Fruit fly (Drosophila melanogaster) whole organism, embryonic: ENCODE results near the gene IntS10.

Source experiments
- CG10147 ChIP-seq: fragments of 200-800 bp; sonication (Bioruptor generic); optimal IDR thresholded peaks from 2 replicates; lab custom pipeline; 2019; ENCODE audit warnings: missing biosample characterization, mild to moderate bottlenecking, missing genetic modification characterization, moderate library complexity
- CG12155 ChIP-seq: fragments of 200-800 bp; sonication (Bioruptor generic); optimal IDR thresholded peaks from 3 replicates; lab custom pipeline; 2016; ENCODE audit warnings: missing biosample characterization, missing genetic modification characterization
- CG12236 ChIP-seq: fragments of 200-800 bp; sonication (Bioruptor generic); optimal IDR thresholded peaks from 2 replicates; lab custom pipeline; 2016; ENCODE audit warnings: missing biosample characterization, missing genetic modification characterization
- CG1233 ChIP-seq: fragments of 200-800 bp; sonication (Bioruptor generic); optimal IDR thresholded peaks from 4 replicates; lab custom pipeline; 2018; ENCODE audit warnings: missing biosample characterization, mild to moderate bottlenecking, missing genetic modification characterization
- CG13894 ChIP-seq: fragments of 200-800 bp; sonication (Bioruptor generic); optimal IDR thresholded peaks from 3 replicates; lab custom pipeline; 2018; ENCODE audit warnings: missing biosample characterization, mild to moderate bottlenecking, missing genetic modification characterization, moderate library complexity
- CG16815 ChIP-seq: fragments of 200-800 bp; sonication (Bioruptor generic); optimal IDR thresholded peaks from 3 replicates; lab custom pipeline; 2017; ENCODE audit warnings: missing biosample characterization, mild to moderate bottlenecking, missing genetic modification characterization
- CG17359 ChIP-seq: fragments of 200-800 bp; sonication (Bioruptor generic); optimal IDR thresholded peaks from 3 replicates; lab custom pipeline; 2018; ENCODE audit warnings: missing biosample characterization, mild to moderate bottlenecking, missing genetic modification characterization, moderate library complexity
- CG17568 ChIP-seq: fragments of 200-800 bp; sonication (Bioruptor generic); optimal IDR thresholded peaks from 2 replicates; lab custom pipeline; 2018; ENCODE audit warnings: missing biosample characterization, mild to moderate bottlenecking, missing genetic modification characterization, moderate library complexity
- CG17612 ChIP-seq: fragments of 200-800 bp; sonication (Bioruptor generic); IDR thresholded peaks from 2 replicates; pipeline ENCODE4 v1.3.6; 2022; ENCODE audit warnings: missing biosample characterization, missing genetic modification characterization
- CG2889 ChIP-seq: fragments of 200-800 bp; sonication (Bioruptor generic); IDR thresholded peaks from 3 replicates; pipeline ENCODE4 v1.3.6; 2022; ENCODE audit warnings: missing biosample characterization, missing genetic modification characterization
- CG34224 ChIP-seq: fragments of 200-800 bp; sonication (Bioruptor generic); IDR thresholded peaks from 3 replicates; pipeline ENCODE4 v1.3.6; 2022; ENCODE audit warnings: missing biosample characterization, missing genetic modification characterization; ENCODE audit not compliant: partially characterized antibody
- CG4282 ChIP-seq: fragments of 200-800 bp; sonication (Bioruptor generic); optimal IDR thresholded peaks from 2 replicates; lab custom pipeline; 2016; ENCODE audit warnings: missing biosample characterization, missing genetic modification characterization
- CG5180 ChIP-seq: fragments of 200-800 bp; sonication (Bioruptor generic); optimal IDR thresholded peaks from 3 replicates; lab custom pipeline; 2017; ENCODE audit warnings: missing biosample characterization, missing genetic modification characterization, mild to moderate bottlenecking, moderate library complexity, missing genetic modification reagents
- CG6689 ChIP-seq: fragments of 200-800 bp; sonication (Bioruptor generic); IDR thresholded peaks from 2 replicates; pipeline ENCODE4 v1.3.6; 2022; ENCODE audit warnings: missing biosample characterization, missing genetic modification characterization
- CG7556 ChIP-seq: fragments of 200-800 bp; sonication (Bioruptor generic); optimal IDR thresholded peaks from 2 replicates; lab custom pipeline; 2017; ENCODE audit warnings: missing biosample characterization, mild to moderate bottlenecking, missing genetic modification characterization
- CG7745 ChIP-seq: fragments of 200-800 bp; sonication (Bioruptor generic); optimal IDR thresholded peaks from 2 replicates; lab custom pipeline; 2018; ENCODE audit warnings: missing biosample characterization, mild to moderate bottlenecking, missing genetic modification characterization, moderate library complexity
- CG9215 ChIP-seq: fragments of 200-800 bp; sonication (Bioruptor generic); IDR thresholded peaks from 2 replicates; pipeline ENCODE4 v1.3.6; 2022; ENCODE audit warnings: missing biosample characterization, missing genetic modification characterization
- CG9797 ChIP-seq: fragments of 200-800 bp; sonication (Bioruptor generic); optimal IDR thresholded peaks from 3 replicates; lab custom pipeline; 2018; ENCODE audit warnings: missing biosample characterization, mild to moderate bottlenecking, missing genetic modification characterization
- Chrac-16 ChIP-seq: fragments of 200-800 bp; sonication (Bioruptor generic); optimal IDR thresholded peaks from 3 replicates; lab custom pipeline; 2016; ENCODE audit warnings: missing biosample characterization, missing genetic modification characterization
- HLHmδ ChIP-seq: fragments of 200-800 bp; sonication (Bioruptor generic); optimal IDR thresholded peaks from 2 replicates; lab custom pipeline; 2018; ENCODE audit warnings: missing biosample characterization, mild to moderate bottlenecking, missing genetic modification characterization, moderate library complexity
- Lim3 ChIP-seq: fragments of 200-800 bp; sonication (Bioruptor generic); IDR thresholded peaks from 2 replicates; pipeline ENCODE4 v1.3.6; 2022; ENCODE audit warnings: missing biosample characterization, missing genetic modification characterization
- Mad ChIP-seq: fragments of 200-800 bp; sonication (Bioruptor generic); optimal IDR thresholded peaks from 2 replicates; lab custom pipeline; 2016; ENCODE audit warnings: missing biosample characterization, missing genetic modification characterization
- Mrtf ChIP-seq: fragments of 200-800 bp; sonication (Bioruptor generic); IDR thresholded peaks from 3 replicates; pipeline ENCODE4 v1.3.6; 2022; ENCODE audit warnings: missing biosample characterization, missing genetic modification characterization
- Nf-YC ChIP-seq: fragments of 200-800 bp; optimal IDR thresholded peaks from 3 replicates; lab custom pipeline; 2019; ENCODE audit warnings: missing biosample characterization, mild to moderate bottlenecking, missing genetic modification characterization, moderate library complexity
- Rfx ChIP-seq: fragments of 200-800 bp; sonication (Bioruptor generic); IDR thresholded peaks from 2 replicates; pipeline ENCODE4 v1.3.6; 2022; ENCODE audit warnings: missing biosample characterization, missing genetic modification characterization
- amos ChIP-seq: fragments of 200-800 bp; sonication (Bioruptor generic); IDR thresholded peaks from 2 replicates; pipeline ENCODE4 v1.3.6; 2022; ENCODE audit warnings: missing biosample characterization, missing genetic modification characterization; ENCODE audit not compliant: partially characterized antibody
- ara ChIP-seq: fragments of 200-800 bp; sonication (Bioruptor generic); IDR thresholded peaks from 2 replicates; pipeline ENCODE4 v1.3.6; 2022; ENCODE audit warnings: missing biosample characterization, missing genetic modification characterization
- cad ChIP-seq: fragments of >200 bp; optimal IDR thresholded peaks from 2 replicates; lab custom pipeline; 2017; ENCODE audit warnings: missing biosample characterization, missing genetic modification characterization
- disco-r ChIP-seq: fragments of 200-800 bp; sonication (Bioruptor generic); optimal IDR thresholded peaks from 2 replicates; lab custom pipeline; 2016; ENCODE audit warnings: missing biosample characterization, missing genetic modification characterization
- ftz-f1 ChIP-seq: fragments of 200-800 bp; sonication (Bioruptor generic); optimal IDR thresholded peaks from 2 replicates; lab custom pipeline; 2016; ENCODE audit warnings: missing biosample characterization, missing genetic modification characterization
- h ChIP-seq: fragments of >200 bp; optimal IDR thresholded peaks from 2 replicates; lab custom pipeline; 2017
- hbn ChIP-seq: fragments of 200-800 bp; sonication (Bioruptor generic); IDR thresholded peaks from 2 replicates; pipeline ENCODE4 v1.3.6; 2022; ENCODE audit warnings: missing biosample characterization, missing genetic modification characterization; ENCODE audit not compliant: partially characterized antibody
- inv ChIP-seq: fragments of 200-800 bp; sonication (Bioruptor generic); IDR thresholded peaks from 2 replicates; pipeline ENCODE4 v1.3.6; 2022; ENCODE audit warnings: missing biosample characterization, missing genetic modification characterization; ENCODE audit not compliant: partially characterized antibody
- jigr1 ChIP-seq: fragments of 200-800 bp; sonication (Bioruptor generic); IDR thresholded peaks from 3 replicates; pipeline ENCODE4 v1.3.6; 2022; ENCODE audit warnings: missing biosample characterization, missing genetic modification characterization
- jing ChIP-seq: fragments of 200-800 bp; sonication (Bioruptor generic); optimal IDR thresholded peaks from 2 replicates; lab custom pipeline; 2018; ENCODE audit warnings: missing biosample characterization, mild to moderate bottlenecking, missing genetic modification characterization
- kah ChIP-seq: fragments of 200-800 bp; sonication (Bioruptor generic); optimal IDR thresholded peaks from 2 replicates; lab custom pipeline; 2018; ENCODE audit warnings: missing biosample characterization, mild to moderate bottlenecking, missing genetic modification characterization
- kay ChIP-seq: fragments of 200-800 bp; sonication (Bioruptor generic); optimal IDR thresholded peaks from 2 replicates; lab custom pipeline; 2016; ENCODE audit warnings: missing biosample characterization, missing genetic modification characterization
- lab ChIP-seq: fragments of 200-800 bp; sonication (Bioruptor generic); optimal IDR thresholded peaks from 3 replicates; lab custom pipeline; 2017; ENCODE audit warnings: missing biosample characterization, missing genetic modification characterization, mild to moderate bottlenecking, moderate library complexity, missing genetic modification reagents
- nerfin-1 ChIP-seq: fragments of 200-800 bp; sonication (Bioruptor generic); optimal IDR thresholded peaks from 3 replicates; lab custom pipeline; 2019; ENCODE audit warnings: missing biosample characterization, mild to moderate bottlenecking, missing genetic modification characterization, moderate library complexity
- nom ChIP-seq: fragments of 200-800 bp; sonication (Bioruptor generic); optimal IDR thresholded peaks from 2 replicates; lab custom pipeline; 2017; ENCODE audit warnings: missing biosample characterization, missing genetic modification characterization, mild to moderate bottlenecking, moderate library complexity, missing genetic modification reagents
- onecut ChIP-seq: fragments of 200-800 bp; sonication (Bioruptor generic); IDR thresholded peaks from 2 replicates; pipeline ENCODE4 v1.3.6; 2022; ENCODE audit warnings: missing biosample characterization, missing genetic modification characterization
- otp ChIP-seq: fragments of 200-800 bp; sonication (Bioruptor generic); IDR thresholded peaks from 3 replicates; pipeline ENCODE4, ENCODE4 v1.3.6; 2022; ENCODE audit warnings: missing biosample characterization, missing genetic modification characterization
- pho ChIP-seq: fragments of 200-800 bp; sonication (Bioruptor generic); optimal IDR thresholded peaks from 2 replicates; lab custom pipeline; 2016; ENCODE audit warnings: missing biosample characterization, missing genetic modification characterization
- sim ChIP-seq: fragments of 200-800 bp; sonication (Bioruptor generic); IDR thresholded peaks from 2 replicates; pipeline ENCODE4 v1.3.6; 2022; ENCODE audit warnings: missing biosample characterization, missing genetic modification characterization
- sna ChIP-seq: fragments of 200-800 bp; sonication (Bioruptor generic); IDR thresholded peaks from 2 replicates; pipeline ENCODE4 v1.3.6; 2022; ENCODE audit warnings: missing biosample characterization, missing genetic modification characterization; ENCODE audit not compliant: partially characterized antibody
- so ChIP-seq: fragments of 200-800 bp; sonication (Bioruptor generic); IDR thresholded peaks from 3 replicates; pipeline ENCODE4 v1.3.6; 2022; ENCODE audit warnings: missing biosample characterization, missing genetic modification characterization
- sqz ChIP-seq: fragments of 200-800 bp; sonication (Bioruptor generic); optimal IDR thresholded peaks from 3 replicates; lab custom pipeline; 2018; ENCODE audit warnings: missing biosample characterization, mild to moderate bottlenecking, missing genetic modification characterization
- tll ChIP-seq, 2 experiments: fragments of 200-800 bp in 1 of 2; fragments of >200 bp in 1 of 2; sonication (Bioruptor generic) in 1 of 2; optimal IDR thresholded peaks; 2 replicates each; lab custom pipeline; 2017 to 2019; ENCODE audit warnings: missing biosample characterization in 2 of 2, missing genetic modification characterization in 2 of 2, mild to moderate bottlenecking in 1 of 2, moderate library complexity in 1 of 2
- unc-4 ChIP-seq: fragments of 200-800 bp; sonication (Bioruptor generic); IDR thresholded peaks from 2 replicates; pipeline ENCODE4 v1.3.6; 2022; ENCODE audit warnings: missing biosample characterization, missing genetic modification characterization; ENCODE audit not compliant: partially characterized antibody
- zen2 ChIP-seq: fragments of 200-800 bp; sonication (Bioruptor generic); IDR thresholded peaks from 3 replicates; pipeline ENCODE4 v1.3.6; 2022; ENCODE audit warnings: missing biosample characterization, missing genetic modification characterization; ENCODE audit not compliant: partially characterized antibody

IntS10 gene

dm6 chr3L:3845815-3846375 lies 39.4 kb downstream of the IntS10 start, which contains the start of gene Awh:
Gene Awh, plus strand, starts transcription at chr3L:3846206.
- no peak for TF ChIP-seq CG17359
- no peak for TF ChIP-seq CG4282 (GFP tag; lab: Kevin White, UChicago)
- no peak for TF ChIP-seq CG12155 (GFP tag; lab: Kevin White, UChicago)
- no peak for TF ChIP-seq CG6689
- TF ChIP-seq CG17568 (GFP tag; lab: Kevin White, UChicago): no peak
- no peak for TF ChIP-seq Chrac-16 (GFP tag; lab: Kevin White, UChicago)
- no peak for TF ChIP-seq lab (GFP tag; lab: Kevin White, UChicago)
- TF ChIP-seq otp (GFP tag; lab: Robert Waterston, UW): peak; percentile 39; the same call in 1 of the 3 replicates
- no peak for TF ChIP-seq disco-r (GFP tag; lab: Kevin White, UChicago)
- no peak for TF ChIP-seq CG16815
- TF ChIP-seq kah (GFP tag; lab: Kevin White, UChicago): no peak
- TF ChIP-seq Lim3 (GFP tag; lab: Robert Waterston, UW): no peak
- TF ChIP-seq CG7745 (tag; lab: Kevin White, UChicago): no peak
- TF ChIP-seq nerfin-1 (tag; lab: Kevin White, UChicago): no peak
- TF ChIP-seq Mrtf: no peak
- TF ChIP-seq CG5180 (GFP tag; lab: Kevin White, UChicago): peak; percentile 78
- TF ChIP-seq hbn (GFP tag; lab: Robert Waterston, UW): peak; percentile 27; the same call in 1 of the 2 replicates
- TF ChIP-seq jigr1: no peak
- TF ChIP-seq CG12236 (GFP tag; lab: Kevin White, UChicago): no peak
- no peak for TF ChIP-seq CG17612
- TF ChIP-seq CG9215 (GFP tag; lab: Robert Waterston, UW): no peak
- no peak for TF ChIP-seq pho (GFP tag; lab: Kevin White, UChicago)
- TF ChIP-seq CG13894 (tag; lab: Kevin White, UChicago): no peak
- no peak for TF ChIP-seq kay (GFP tag; lab: Kevin White, UChicago)
- peak; percentile 38 for TF ChIP-seq ftz-f1 (GFP tag; lab: Kevin White, UChicago)
- no peak for TF ChIP-seq ara (GFP tag; lab: Robert Waterston, UW)
- no peak for TF ChIP-seq h
- no peak for TF ChIP-seq onecut (GFP tag; lab: Robert Waterston, UW)
- no peak for TF ChIP-seq sqz (GFP tag; lab: Kevin White, UChicago)
- no peak for TF ChIP-seq CG9797 (GFP tag; lab: Kevin White, UChicago)
- TF ChIP-seq CG34224: peak; percentile 53; the same call in 1 of the 3 replicates
- TF ChIP-seq jing (GFP tag; lab: Kevin White, UChicago): no peak
- peak; percentile 98 for TF ChIP-seq Nf-YC (tag; lab: Kevin White, UChicago)
- TF ChIP-seq CG10147 (GFP tag; lab: Kevin White, UChicago): no peak
- peak; percentile 40 for TF ChIP-seq unc-4
- TF ChIP-seq Rfx (GFP tag; lab: Robert Waterston, UW): no peak; the same call in 1 of the 2 replicates
- no peak for TF ChIP-seq Mad (GFP tag; lab: Kevin White, UChicago)
- no peak for TF ChIP-seq CG2889 (GFP tag; lab: Robert Waterston, UW)
- TF ChIP-seq tll (GFP tag; optimal IDR thresholded peaks at IDR 0.05; lab: Kevin White, UChicago): peak in 1 of 2 experiments; percentile 5
- TF ChIP-seq HLHmδ: peak; percentile 97
- peak; percentile 50 for TF ChIP-seq sna
- TF ChIP-seq CG7556 (GFP tag; lab: Kevin White, UChicago): no peak
- TF ChIP-seq cad (GFP tag; lab: Kevin White, UChicago): no peak
- TF ChIP-seq inv (GFP tag; lab: Robert Waterston, UW): no peak
- TF ChIP-seq CG1233 (GFP tag; lab: Kevin White, UChicago): no peak
- TF ChIP-seq nom (GFP tag; lab: Kevin White, UChicago): peak; percentile 23
- 0 out of 3 replicates have a peak, but pooled peaks have one; percentile 24 for TF ChIP-seq so (GFP tag; lab: Robert Waterston, UW)
- 0 out of 2 replicates have a peak, but pooled peaks have one; percentile 26 for TF ChIP-seq sim (GFP tag; lab: Robert Waterston, UW)
- TF ChIP-seq zen2 (GFP tag; lab: Robert Waterston, UW): peak; percentile 59; the same call in 2 of the 3 replicates
- TF ChIP-seq amos (GFP tag; lab: Robert Waterston, UW): peak; percentile 53; the same call in 1 of the 2 replicates
